Fruit fly (Drosophila melanogaster) whole organism: ENCODE data around the gene Aasdh.

ENCODE experiments used
- CG8478 ChIP-seq: fragments of >200 bp; optimal IDR thresholded peaks from 2 replicates; lab custom pipeline; 2018; ENCODE audit warnings: inconsistent platforms
- pan ChIP-seq: fragments of >200 bp; optimal IDR thresholded peaks from 2 replicates; lab custom pipeline; 2017
- psq ChIP-seq: fragments of >200 bp; optimal IDR thresholded peaks from 2 replicates; lab custom pipeline; 2017
- usp ChIP-seq: fragments of >200 bp; optimal IDR thresholded peaks from 2 replicates; lab custom pipeline; 2017; ENCODE audit warnings: missing biosample characterization, missing genetic modification characterization, mixed read lengths

DNA sequence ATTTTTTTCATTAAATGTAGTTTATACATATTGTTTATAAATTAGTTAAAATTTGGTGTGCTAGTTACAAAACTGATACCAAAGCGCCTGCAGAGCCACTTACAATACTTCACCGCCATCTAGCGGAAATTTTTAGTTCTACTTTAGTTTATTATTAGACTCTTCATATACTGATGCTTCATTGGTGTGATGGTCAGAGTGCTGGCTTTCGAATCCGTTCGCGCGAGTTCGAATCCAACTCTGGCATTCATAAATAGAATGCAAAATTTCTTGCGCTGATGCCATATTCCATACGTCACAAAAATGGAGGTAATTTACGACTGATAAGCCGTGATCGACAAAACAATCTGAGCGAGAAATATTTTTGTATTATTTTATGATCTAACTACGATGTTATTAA is 36.2 kb upstream of the Aasdh start:
- TF ChIP-seq CG8478 (lab: Kevin White, UChicago) (no peak), psq (lab: Kevin White, UChicago) (no peak), usp (GFP tag; lab: Kevin White, UChicago) (no peak), pan (no peak)
